Fruit fly (Drosophila melanogaster): ENCODE results near the gene Cyp316a1.

The Cyp316a1 gene

dm6 chr3L:7528380-7529080, 36.9 kb downstream of the Cyp316a1 start, which contains the start of gene lqf (continued):
- TF ChIP-seq MESR4 (GFP tag; optimal IDR thresholded peaks at IDR 0.05) (peak; percentile 91), ci (GFP tag; IDR thresholded peaks at IDR 0.05) (no peak), Meics (GFP tag; optimal IDR thresholded peaks at IDR 0.05) (no peak), Bdp1 (GFP tag; optimal IDR thresholded peaks at IDR 0.05) (no peak), CG43689 (GFP tag; IDR thresholded peaks at IDR 0.05) (no peak), da (GFP tag; optimal IDR thresholded peaks at IDR 0.05) (no peak), Dip3 (GFP tag; optimal IDR thresholded peaks at IDR 0.05) (no peak), gsb-n (tag; optimal IDR thresholded peaks at IDR 0.05) (peak; percentile 13), nmo (GFP tag; optimal IDR thresholded peaks at IDR 0.05) (peak; percentile 59), NfI (GFP tag; optimal IDR thresholded peaks at IDR 0.05) (peak; percentile 11), Elba2 (GFP tag; optimal IDR thresholded peaks at IDR 0.05) (no peak), CG10431 (GFP tag; optimal IDR thresholded peaks at IDR 0.05) (no peak), stwl (tag; optimal IDR thresholded peaks at IDR 0.05) (peak; percentile 37), CG13894 (tag; optimal IDR thresholded peaks at IDR 0.05) (no peak), btn (GFP tag; optimal IDR thresholded peaks at IDR 0.05) (no peak), CG7357 (GFP tag; IDR thresholded peaks at IDR 0.05) (no peak), danr (GFP tag; IDR thresholded peaks at IDR 0.05) (no peak), Ravus (GFP tag; IDR thresholded peaks at IDR 0.05) (no peak), mam (GFP tag; optimal IDR thresholded peaks at IDR 0.05) (no peak), crp (GFP tag; optimal IDR thresholded peaks at IDR 0.05) (no peak), Antp (GFP tag; optimal IDR thresholded peaks at IDR 0.05) (no peak), trh (GFP tag; optimal IDR thresholded peaks at IDR 0.05) (no peak), pnt (GFP tag; optimal IDR thresholded peaks at IDR 0.05) (no peak), dati (GFP tag; IDR thresholded peaks at IDR 0.05) (no peak), Fer3 (tag; optimal IDR thresholded peaks at IDR 0.05) (no peak), CG10462 (GFP tag; optimal IDR thresholded peaks at IDR 0.05) (no peak), hb (GFP tag; IDR thresholded peaks at IDR 0.05; ENCODE audit: partially characterized antibody) (peak; percentile 91), CG6765 (GFP tag; optimal IDR thresholded peaks at IDR 0.05) (no peak), jumu (GFP tag; optimal IDR thresholded peaks at IDR 0.05) (no peak), CG6683 (GFP tag; optimal IDR thresholded peaks at IDR 0.05) (no peak), CG6854 (GFP tag; optimal IDR thresholded peaks at IDR 0.05) (no peak), Pdp1 (GFP tag; optimal IDR thresholded peaks at IDR 0.05) (no peak), her (GFP tag; optimal IDR thresholded peaks at IDR 0.05) (no peak), CG6254 (GFP tag; optimal IDR thresholded peaks at IDR 0.05) (no peak), CG9817 (tag; optimal IDR thresholded peaks at IDR 0.05) (peak; percentile 60), CG2712 (tag; optimal IDR thresholded peaks at IDR 0.05) (peak; percentile 48), CG7745 (tag; optimal IDR thresholded peaks at IDR 0.05) (no peak), tin (GFP tag; optimal IDR thresholded peaks at IDR 0.05) (no peak), CG31365 (tag; optimal IDR thresholded peaks at IDR 0.05) (no peak), CG34224 (GFP tag; IDR thresholded peaks at IDR 0.05; ENCODE audit: partially characterized antibody) (peak; percentile 68; the same call in 2 of the 3 replicates), unc-4 (GFP tag; IDR thresholded peaks at IDR 0.05; ENCODE audit: partially characterized antibody) (peak; percentile 78), fu2 (GFP tag; optimal IDR thresholded peaks at IDR 0.05) (no peak), ato (GFP tag; IDR thresholded peaks at IDR 0.05; ENCODE audit: partially characterized antibody) (peak; percentile 76), CG1603 (tag; optimal IDR thresholded peaks at IDR 0.05) (no peak), GATAe (GFP tag; conservative IDR thresholded peaks at IDR 0.05) (no peak), CG16779 (GFP tag; IDR thresholded peaks at IDR 0.05) (no peak), CTCF (GFP tag; optimal IDR thresholded peaks at IDR 0.05) (peak; percentile 38), row (GFP tag; IDR thresholded peaks at IDR 0.05) (peak; percentile 61), wdn (GFP tag; IDR thresholded peaks at IDR 0.05) (no peak), CG11504 (tag; optimal IDR thresholded peaks at IDR 0.05) (peak; percentile 37)
